Worm (Caenorhabditis elegans) whole organism, midembryonic: Measurements from ENCODE around the gene F14D7.1.

Experiments
- flt-1 ChIP-seq: fragments of 200-800 bp; sonication (Bioruptor generic); IDR thresholded peaks from 2 replicates; pipeline ENCODE4 v1.3.6; 2022; ENCODE audit warnings: missing genetic modification characterization, missing compliant biosample characterization
- ref-1 ChIP-seq: fragments of 200-800 bp; sonication (Bioruptor generic); conservative IDR thresholded peaks from 2 replicates; pipeline ENCODE4 v1.3.6; 2022; ENCODE audit warnings: missing genetic modification reagents, missing genetic modification characterization, missing compliant biosample characterization

ce11 chrV:14246761-14247160 is 42.5 kb downstream of the F14D7.1 start, which contains the start of gene K02E11.3:
- TF ChIP-seq flt-1 (no peak), ref-1 (GFP tag; lab: Robert Waterston, UW) (no peak)
